Fruit fly (Drosophila melanogaster) Kc167 (cell line): ENCODE results near the gene dnt.

Experiments used
- Myc ChIP-seq: fragments of >200 bp; optimal IDR thresholded peaks from 2 replicates; lab custom pipeline; 2017; ENCODE audit warnings: missing external identifiers
- Sin3A ChIP-seq: fragments of >200 bp; optimal IDR thresholded peaks from 2 replicates; lab custom pipeline; 2018; ENCODE audit warnings: missing external identifiers
- ttk ChIP-seq: sonication (Bioruptor generic); optimal IDR thresholded peaks from 2 replicates; lab custom pipeline; 2017; ENCODE audit warnings: missing external identifiers

DNA sequence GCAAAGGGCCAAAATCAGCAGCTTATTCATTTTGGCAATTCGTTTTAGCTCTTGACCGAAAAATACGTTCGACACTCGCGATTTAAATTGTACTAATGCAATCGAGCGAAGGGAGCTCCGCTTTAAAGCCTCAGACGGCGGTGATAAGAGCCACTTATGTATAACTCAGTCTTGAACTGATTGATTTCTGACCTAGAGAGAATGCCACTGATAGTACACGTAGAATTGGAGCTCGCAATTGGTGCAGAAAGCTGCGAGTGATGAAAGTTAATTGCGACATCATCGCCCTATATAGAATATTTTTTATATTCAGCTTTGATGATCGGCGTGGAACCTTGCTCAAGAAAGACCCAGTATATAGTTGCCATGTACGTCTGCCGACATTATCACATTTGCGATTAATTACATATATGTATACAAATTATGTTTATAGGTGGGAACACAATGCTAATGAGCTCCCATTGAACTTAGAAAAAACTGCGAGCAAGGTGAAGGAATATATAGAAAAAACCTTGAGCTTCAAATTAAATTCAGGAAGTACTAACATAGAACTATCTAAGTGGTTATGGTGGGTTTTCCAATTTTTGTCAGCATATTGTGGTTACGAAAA lies 23.2 kb upstream of the dnt start, which contains the start of gene fon:
- no peak for TF ChIP-seq Sin3A (lab: Kevin White, UChicago)
- TF ChIP-seq ttk: no peak
- TF ChIP-seq Myc (lab: Kevin White, UChicago): no peak
